Fruit fly (Drosophila melanogaster): ENCODE data around the gene bcn92.
A peak's percentile ranks its signal among the peaks of the same experiment; 100 is the strongest.

Gene bcn92

dm6 chrX:2141854-2142216 is 7.6 kb downstream of the bcn92 start (continued):
- peak; percentile 61 for TF ChIP-seq Asciz (GFP tag; optimal IDR thresholded peaks at IDR 0.05)
- peak; percentile 4 for TF ChIP-seq her (GFP tag; optimal IDR thresholded peaks at IDR 0.05)
- peak; percentile 20 for TF ChIP-seq nerfin-1 (tag; optimal IDR thresholded peaks at IDR 0.05)
- peak; percentile 30 for TF ChIP-seq CG6765 (GFP tag; optimal IDR thresholded peaks at IDR 0.05)
- TF ChIP-seq cad (GFP tag; optimal IDR thresholded peaks at IDR 0.05): no peak
- TF ChIP-seq CTCF (GFP tag; optimal IDR thresholded peaks at IDR 0.05): no peak
- TF ChIP-seq pan (optimal IDR thresholded peaks at IDR 0.05): no peak
- TF ChIP-seq pan (GFP tag; optimal IDR thresholded peaks at IDR 0.05 in 1 of 2, IDR thresholded peaks at IDR 0.05 in 1 of 2): peak in 1 of 2 experiments; percentile 64
- TF ChIP-seq CG3726 (GFP tag; IDR thresholded peaks at IDR 0.05): no peak
- TF ChIP-seq CG13775 (GFP tag; optimal IDR thresholded peaks at IDR 0.05): peak; percentile 19
- TF ChIP-seq Ada2b (GFP tag; IDR thresholded peaks at IDR 0.05): peak; percentile 31; the same call in 1 of the 2 replicates
- TF ChIP-seq ase (GFP tag; IDR thresholded peaks at IDR 0.05): no peak; the same call in 2 of the 3 replicates
- TF ChIP-seq Lpt (GFP tag; optimal IDR thresholded peaks at IDR 0.05): no peak
- TF ChIP-seq sens (GFP tag): peak; percentile 66
- TF ChIP-seq CG6175 (GFP tag; IDR thresholded peaks at IDR 0.05): no peak
- TF ChIP-seq CG12236 (GFP tag; optimal IDR thresholded peaks at IDR 0.05): no peak
- TF ChIP-seq CG7839 (tag; optimal IDR thresholded peaks at IDR 0.05): peak; percentile 51
- TF ChIP-seq jumu (GFP tag; optimal IDR thresholded peaks at IDR 0.05): no peak
- no peak for TF ChIP-seq CG16863 (GFP tag; optimal IDR thresholded peaks at IDR 0.05)
- no peak for TF ChIP-seq gro (GFP tag; optimal IDR thresholded peaks at IDR 0.05)
- no peak for TF ChIP-seq CG7271 (tag; optimal IDR thresholded peaks at IDR 0.05)
- TF ChIP-seq shn (GFP tag; optimal IDR thresholded peaks at IDR 0.05): no peak
- TF ChIP-seq row (GFP tag; IDR thresholded peaks at IDR 0.05): peak; percentile 74
- peak; percentile 20 for TF ChIP-seq CG15601 (tag; optimal IDR thresholded peaks at IDR 0.05)
- no peak for TF ChIP-seq esg (GFP tag; conservative IDR thresholded peaks at IDR 0.05)
- TF ChIP-seq oc (tag; optimal IDR thresholded peaks at IDR 0.05): no peak
- TF ChIP-seq Oaz (GFP tag; IDR thresholded peaks at IDR 0.05): no peak
- no peak for TF ChIP-seq CG1024 (GFP tag; IDR thresholded peaks at IDR 0.05)
- peak; percentile 36 for TF ChIP-seq CG9817 (tag; optimal IDR thresholded peaks at IDR 0.05)
- TF ChIP-seq vvl (GFP tag; IDR thresholded peaks at IDR 0.05): peak; percentile 64
- peak; percentile 51 for TF ChIP-seq corto (GFP tag; optimal IDR thresholded peaks at IDR 0.05)
- no peak for TF ChIP-seq CG15073 (GFP tag; optimal IDR thresholded peaks at IDR 0.05)
- peak; percentile 4 for TF ChIP-seq exex (tag; optimal IDR thresholded peaks at IDR 0.05)
- no peak for TF ChIP-seq ken (GFP tag; IDR thresholded peaks at IDR 0.05)
- TF ChIP-seq CG12071 (GFP tag; optimal IDR thresholded peaks at IDR 0.05): peak; percentile 61
- no peak for TF ChIP-seq knrl (GFP tag; IDR thresholded peaks at IDR 0.05; ENCODE audit: partially characterized antibody)
- TF ChIP-seq fru (optimal IDR thresholded peaks at IDR 0.05): no peak
- no peak for TF ChIP-seq D (optimal IDR thresholded peaks at IDR 0.05)
- peak; percentile 7 for TF ChIP-seq D (GFP tag; optimal IDR thresholded peaks at IDR 0.05)
- peak; percentile 50 for TF ChIP-seq ind (GFP tag; optimal IDR thresholded peaks at IDR 0.05)
- no peak for TF ChIP-seq CG3847 (GFP tag; IDR thresholded peaks at IDR 0.05)
- peak; percentile 48 for TF ChIP-seq CG11723 (GFP tag; optimal IDR thresholded peaks at IDR 0.05)
- TF ChIP-seq lov (optimal IDR thresholded peaks at IDR 0.05): no peak
- TF ChIP-seq lov (GFP tag; IDR thresholded peaks at IDR 0.05): no peak
- TF ChIP-seq CG12391 (tag; optimal IDR thresholded peaks at IDR 0.05): peak; percentile 48
- TF ChIP-seq sens-2 (GFP tag; IDR thresholded peaks at IDR 0.05): no peak
- TF ChIP-seq CG7963 (GFP tag; IDR thresholded peaks at IDR 0.05; ENCODE audit: partially characterized antibody): no peak
- no peak for TF ChIP-seq jigr1 (GFP tag; IDR thresholded peaks at IDR 0.05)
- TF ChIP-seq NFAT (GFP tag; IDR thresholded peaks at IDR 0.05): peak; percentile 37; the same call in 1 of the 2 replicates
- peak; percentile 73 for TF ChIP-seq CG6813 (GFP tag; optimal IDR thresholded peaks at IDR 0.05)
- peak; percentile 62 for TF ChIP-seq CG15269 (tag; optimal IDR thresholded peaks at IDR 0.05)
- TF ChIP-seq ham (GFP tag; IDR thresholded peaks at IDR 0.05): no peak
- peak; percentile 15 for TF ChIP-seq CG1792 (GFP tag; optimal IDR thresholded peaks at IDR 0.05)
- TF ChIP-seq bowl (GFP tag; IDR thresholded peaks at IDR 0.05): no peak

All from whole organism, embryonic.